Worm (Caenorhabditis elegans) whole organism, young adult: Measurements from ENCODE around the gene F43C11.12.

ENCODE experiments used
- B0035.1 ChIP-seq: sonication (generic microtip); optimal IDR thresholded peaks from 2 replicates; lab custom pipeline; 2016; ENCODE audit warnings: missing genetic modification characterization, mild to moderate bottlenecking, missing compliant biosample characterization, missing genotype, missing genetic modification reagents
- F10E7.11 ChIP-seq: sonication (generic microtip); optimal IDR thresholded peaks from 2 replicates; lab custom pipeline; 2017; ENCODE audit warnings: mild to moderate bottlenecking, missing genetic modification characterization, moderate library complexity, missing compliant biosample characterization
- ZK185.1 ChIP-seq: sonication (generic microtip); optimal IDR thresholded peaks from 2 replicates; lab custom pipeline; 2016; ENCODE audit warnings: mild to moderate bottlenecking, missing genetic modification characterization, missing compliant biosample characterization; ENCODE audit not compliant: poor library complexity, severe bottlenecking
- lag-1 ChIP-seq: fragments of 200-800 bp; sonication (Bioruptor generic); IDR thresholded peaks from 2 replicates; pipeline ENCODE4 v1.3.6; 2022; ENCODE audit warnings: missing genetic modification reagents, missing genetic modification characterization, missing compliant biosample characterization
- nfya-2 ChIP-seq: fragments of 200-800 bp; sonication (Bioruptor generic); IDR thresholded peaks from 2 replicates; pipeline ENCODE4 v1.3.6; 2022; ENCODE audit warnings: missing genetic modification reagents, missing genetic modification characterization, missing compliant biosample characterization
- zfh-2 ChIP-seq: fragments of 200-800 bp; sonication (Bioruptor generic); conservative IDR thresholded peaks from 2 replicates; pipeline ENCODE4 v1.3.6; 2022; ENCODE audit warnings: missing genetic modification reagents, missing genetic modification characterization, missing compliant biosample characterization

- TF ChIP-seq B0035.1 (tag; lab: Kevin White, UChicago) (no peak), zfh-2 (GFP tag; lab: Robert Waterston, UW) (no peak), lag-1 (GFP tag; lab: Robert Waterston, UW) (no peak), nfya-2 (no peak), F10E7.11 (tag; lab: Kevin White, UChicago) (no peak), ZK185.1 (tag; lab: Kevin White, UChicago) (no peak)
Observed at ce11 chrII:2317883-2318357, 48.6 kb downstream of the F43C11.12 start, which contains the start of the genes ZK1240.5 and ZK1240.9.
